Worm (Caenorhabditis elegans): Measurements from ENCODE around the gene F58H1.8.

The F58H1.8 gene

DNA sequence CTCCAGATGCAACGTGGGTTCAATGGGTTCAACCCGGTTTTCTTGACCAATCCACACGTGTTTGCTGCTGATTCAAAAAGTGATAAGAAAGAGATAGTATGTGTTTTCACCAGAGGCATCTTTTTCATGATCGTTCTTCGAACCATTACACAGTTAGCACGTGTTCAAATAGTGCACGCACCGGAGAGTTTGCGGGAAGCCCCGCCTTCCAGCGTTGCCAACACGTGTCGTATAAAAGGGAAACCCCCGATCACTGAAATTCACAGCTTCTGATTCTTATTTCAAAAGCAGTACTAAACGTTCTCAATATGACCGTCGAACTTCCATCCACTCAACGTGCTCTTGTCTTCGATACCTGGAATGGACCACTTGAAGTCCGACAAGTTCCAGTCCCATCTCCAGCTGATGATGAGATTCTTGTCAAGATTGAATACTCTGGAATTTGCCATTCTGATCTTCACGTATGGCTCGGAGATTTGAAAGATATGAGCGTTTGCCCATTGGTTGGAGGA is 46.9 kb upstream of the F58H1.8 start, which contains the start of gene adh-1 (continued):
- TF ChIP-seq K11D2.4 (GFP tag; IDR thresholded peaks at IDR 0.05): no peak
- TF ChIP-seq somi-1 (GFP tag; optimal IDR thresholded peaks at IDR 0.05): peak; percentile 92
- no peak for TF ChIP-seq lin-54 (GFP tag; optimal IDR thresholded peaks at IDR 0.05)
- TF ChIP-seq dpff-1 (tag; optimal IDR thresholded peaks at IDR 0.05): no peak
- TF ChIP-seq ceh-40 (GFP tag; IDR thresholded peaks at IDR 0.05): no peak
- no peak for TF ChIP-seq D2030.7 (GFP tag; IDR thresholded peaks at IDR 0.05)
- TF ChIP-seq die-1 (tag; optimal IDR thresholded peaks at IDR 0.05): peak; percentile 36
- TF ChIP-seq let-607 (tag; optimal IDR thresholded peaks at IDR 0.05): no peak
- no peak for TF ChIP-seq egrh-3 (GFP tag; IDR thresholded peaks at IDR 0.05)
- no peak for TF ChIP-seq ceh-91 (GFP tag; IDR thresholded peaks at IDR 0.05)
- no peak for TF ChIP-seq C17E4.6 (GFP tag; IDR thresholded peaks at IDR 0.05)
- no peak for TF ChIP-seq Y79H2A.3 (GFP tag; conservative IDR thresholded peaks at IDR 0.05)
- peak; percentile 45 for TF ChIP-seq nhr-80 (tag; optimal IDR thresholded peaks at IDR 0.05)
- peak; percentile 59 for TF ChIP-seq F52B5.7 (tag; optimal IDR thresholded peaks at IDR 0.05)
- TF ChIP-seq B0019.2 (GFP tag; conservative IDR thresholded peaks at IDR 0.05): no peak
- TF ChIP-seq ztf-26 (tag; optimal IDR thresholded peaks at IDR 0.05): peak; percentile 93
- no peak for TF ChIP-seq akir-1 (GFP tag; optimal IDR thresholded peaks at IDR 0.05)
- no peak for TF ChIP-seq athp-1 (tag; optimal IDR thresholded peaks at IDR 0.05)
- no peak for TF ChIP-seq cebp-1 (GFP tag; IDR thresholded peaks at IDR 0.05)
- peak; percentile 58 for TF ChIP-seq cebp-1 (tag; optimal IDR thresholded peaks at IDR 0.05)
- TF ChIP-seq ccch-3 (GFP tag; optimal IDR thresholded peaks at IDR 0.05): no peak
- TF ChIP-seq him-1 (tag; optimal IDR thresholded peaks at IDR 0.05): no peak
- no peak for TF ChIP-seq F55B11.4 (tag; optimal IDR thresholded peaks at IDR 0.05; ENCODE audit: borderline replicate concordance, insufficient read depth)
- TF ChIP-seq bed-1 (GFP tag; IDR thresholded peaks at IDR 0.05): no peak
- TF ChIP-seq aptf-2 (GFP tag; conservative IDR thresholded peaks at IDR 0.05): no peak
- TF ChIP-seq tbx-9 (tag; optimal IDR thresholded peaks at IDR 0.05; ENCODE audit: borderline replicate concordance): no peak
- TF ChIP-seq unc-62 (GFP tag; optimal IDR thresholded peaks at IDR 0.05): no peak
- TF ChIP-seq fkh-3 (tag; optimal IDR thresholded peaks at IDR 0.05): no peak
- TF ChIP-seq ztf-28 (GFP tag; IDR thresholded peaks at IDR 0.05): no peak
- peak; percentile 37 for TF ChIP-seq attf-5 (GFP tag; optimal IDR thresholded peaks at IDR 0.05)
- TF ChIP-seq ZK185.1 (tag; optimal IDR thresholded peaks at IDR 0.05; ENCODE audit: poor library complexity, severe bottlenecking): no peak
- TF ChIP-seq aptf-3 (GFP tag; IDR thresholded peaks at IDR 0.05): no peak
- TF ChIP-seq lag-1 (GFP tag; IDR thresholded peaks at IDR 0.05): 0 out of 2 replicates have a peak, but pooled peaks have one; percentile 79

DNA sequence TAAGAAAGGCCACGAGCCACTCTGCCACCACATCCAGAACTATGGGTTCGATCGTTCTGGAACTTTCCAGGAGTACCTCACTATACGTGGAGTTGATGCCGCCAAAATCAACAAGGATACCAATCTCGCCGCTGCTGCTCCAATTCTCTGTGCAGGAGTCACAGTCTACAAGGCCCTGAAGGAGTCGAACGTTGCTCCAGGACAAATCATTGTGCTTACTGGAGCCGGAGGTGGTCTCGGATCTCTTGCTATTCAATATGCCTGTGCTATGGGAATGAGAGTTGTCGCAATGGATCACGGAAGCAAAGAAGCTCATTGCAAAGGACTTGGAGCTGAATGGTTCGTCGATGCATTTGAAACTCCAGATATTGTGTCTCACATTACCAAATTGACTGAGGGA is 46.3 kb upstream of the F58H1.8 start:
- TF ChIP-seq nfyb-1 (GFP tag; IDR thresholded peaks at IDR 0.05): 0 out of 2 replicates have a peak, but pooled peaks have one; percentile 10
- 0 out of 2 replicates have a peak, but pooled peaks have one; percentile 11 for TF ChIP-seq K11D2.4 (GFP tag; IDR thresholded peaks at IDR 0.05)
- peak; percentile 61 for TF ChIP-seq pha-4 (tag; optimal IDR thresholded peaks at IDR 0.05)
- TF ChIP-seq Y95B8A.8 (GFP tag; IDR thresholded peaks at IDR 0.05): no peak
- peak; percentile 30; the same call in 1 of the 2 replicates for TF ChIP-seq hsf-1 (GFP tag; IDR thresholded peaks at IDR 0.05)
- TF ChIP-seq nhr-27 (tag; optimal IDR thresholded peaks at IDR 0.05): peak; percentile 47
- peak; percentile 27 for TF ChIP-seq ama-1 (optimal IDR thresholded peaks at IDR 0.05)
- TF ChIP-seq ama-1 (GFP tag; optimal IDR thresholded peaks at IDR 0.05): no peak
- TF ChIP-seq hlh-26 (GFP tag; conservative IDR thresholded peaks at IDR 0.05): no peak
